Worm (Caenorhabditis elegans) whole organism, L3 larva: ENCODE measurements around the gene srw-130.

Experiments
- ZK546.5 ChIP-seq: sonication (generic microtip); optimal IDR thresholded peaks from 2 replicates; lab custom pipeline; 2017; ENCODE audit warnings: missing biosample characterization, missing genetic modification characterization
- ceh-16 ChIP-seq: sonication (generic microtip); optimal IDR thresholded peaks from 2 replicates; lab custom pipeline; 2017; ENCODE audit warnings: missing biosample characterization, missing genetic modification characterization
- daf-12 ChIP-seq: fragments of 150-350 bp; optimal IDR thresholded peaks from 2 replicates; lab custom pipeline; 2014; ENCODE audit warnings: missing biosample characterization, missing genetic modification reagents, missing genetic modification characterization
- elt-1 ChIP-seq: fragments of 150-350 bp; optimal IDR thresholded peaks from 2 replicates; lab custom pipeline; 2014; ENCODE audit warnings: missing biosample characterization, missing genetic modification characterization
- elt-3 ChIP-seq, 3 experiments: fragments of 150-350 bp in 1 of 3; sonication (generic microtip) in 2 of 3; optimal IDR thresholded peaks; 2 replicates in 2 of 3; 4 replicates in 1 of 3; lab custom pipeline; 2014 to 2017; ENCODE audit warnings: missing biosample characterization in 3 of 3, missing genetic modification characterization in 3 of 3
- fkh-10 ChIP-seq: sonication (generic microtip); optimal IDR thresholded peaks from 2 replicates; lab custom pipeline; 2017; ENCODE audit warnings: missing biosample characterization, missing genetic modification reagents, missing genetic modification characterization
- mml-1 ChIP-seq: fragments of 150-350 bp; sonication (generic microtip); optimal IDR thresholded peaks from 3 replicates; lab custom pipeline; 2014; ENCODE audit warnings: missing biosample characterization, missing genetic modification characterization
- nhr-12 ChIP-seq: fragments of 150-350 bp; optimal IDR thresholded peaks from 2 replicates; lab custom pipeline; 2014; ENCODE audit warnings: missing biosample characterization, missing genetic modification characterization
- snpc-4 ChIP-seq: fragments of 150-350 bp; optimal IDR thresholded peaks from 2 replicates; lab custom pipeline; 2014; ENCODE audit warnings: missing biosample characterization, missing genetic modification characterization
- tbx-2 ChIP-seq: sonication (generic microtip); optimal IDR thresholded peaks from 2 replicates; lab custom pipeline; 2016; ENCODE audit warnings: mild to moderate bottlenecking, missing genetic modification characterization, missing compliant biosample characterization
- unc-62 ChIP-seq: fragments of 150-350 bp; sonication (generic microtip); optimal IDR thresholded peaks from 4 replicates; lab custom pipeline; 2014; ENCODE audit warnings: missing biosample characterization, missing genetic modification reagents, missing genetic modification characterization
- ztf-11 ChIP-seq: fragments of 150-350 bp; optimal IDR thresholded peaks from 2 replicates; lab custom pipeline; 2014; ENCODE audit warnings: missing biosample characterization, missing genetic modification characterization
- ztf-4 ChIP-seq: fragments of 150-350 bp; optimal IDR thresholded peaks from 2 replicates; lab custom pipeline; 2014; ENCODE audit warnings: missing biosample characterization, missing genetic modification characterization

DNA sequence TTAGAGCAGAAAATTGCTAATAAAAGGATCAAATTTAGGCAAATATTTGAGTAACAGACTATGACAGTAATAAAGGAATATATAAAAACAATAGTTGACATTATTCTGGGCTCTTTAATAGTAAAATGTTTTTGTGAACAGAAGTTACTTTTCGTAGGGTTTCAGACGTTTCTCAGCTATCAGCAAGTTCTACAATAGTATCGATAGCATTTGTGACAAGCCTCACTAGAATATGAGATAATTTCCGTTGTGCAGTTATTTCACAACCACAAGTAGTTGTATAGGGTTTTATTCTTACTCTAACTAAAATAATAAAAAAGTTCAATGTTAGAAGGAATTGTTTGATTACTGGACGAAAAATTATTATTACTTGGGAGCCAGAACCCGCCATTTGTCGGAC lies 2.2 kb downstream of the srw-130 start, which contains the start of gene srbc-68:
- no peak for TF ChIP-seq unc-62 (GFP tag; lab: Kevin White, UChicago)
- no peak for TF ChIP-seq ceh-16 (tag; lab: Kevin White, UChicago)
- TF ChIP-seq daf-12 (tag; lab: Kevin White, UChicago): no peak
- no peak for TF ChIP-seq nhr-12 (tag; lab: Kevin White, UChicago)
- TF ChIP-seq elt-1 (tag; lab: Kevin White, UChicago): no peak
- TF ChIP-seq ztf-11 (tag; lab: Kevin White, UChicago): no peak
- TF ChIP-seq elt-3 (tag; optimal IDR thresholded peaks at IDR 0.05; lab: Kevin White, UChicago): no peak
- TF ChIP-seq mml-1 (tag; lab: Kevin White, UChicago): no peak
- TF ChIP-seq fkh-10 (GFP tag; lab: Kevin White, UChicago): no peak
- no peak for TF ChIP-seq ZK546.5
- no peak for TF ChIP-seq tbx-2
- no peak for TF ChIP-seq snpc-4 (tag; lab: Kevin White, UChicago)
- no peak for TF ChIP-seq ztf-4 (tag; lab: Kevin White, UChicago)
